Fruit fly (Drosophila melanogaster): ENCODE results near the gene east.

DNA sequence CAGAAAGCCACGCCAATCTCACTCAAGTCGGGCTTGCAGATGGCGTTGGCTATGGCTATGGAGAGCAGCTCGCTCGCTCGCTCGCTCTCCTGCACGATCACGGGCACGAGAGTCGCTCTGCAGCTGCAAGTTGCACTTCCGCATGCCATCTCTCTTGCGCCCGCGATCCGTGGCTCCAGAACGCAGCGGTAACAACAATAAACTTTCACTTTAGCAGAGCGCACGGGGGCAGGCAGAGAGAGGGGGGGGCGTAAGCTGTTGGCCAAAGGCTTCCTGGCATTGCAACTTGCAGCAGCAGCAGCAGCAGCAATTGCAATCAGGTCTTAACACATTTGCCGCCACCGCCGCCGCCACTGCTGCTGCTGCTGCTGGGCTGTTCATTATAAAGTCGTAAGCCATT lies 20.7 kb upstream of the east start:
- TF ChIP-seq h (optimal IDR thresholded peaks at IDR 0.05) (no peak), Sin3A (optimal IDR thresholded peaks at IDR 0.05) (no peak)
